Worm (Caenorhabditis elegans) whole organism, L2 larva: ENCODE measurements around the gene T20B12.3.

ENCODE experiments used
- ZK546.5 ChIP-seq: sonication (generic microtip); optimal IDR thresholded peaks from 2 replicates; lab custom pipeline; 2017; ENCODE audit warnings: missing biosample characterization, missing genetic modification characterization
- egl-27 ChIP-seq: sonication (generic microtip); optimal IDR thresholded peaks from 3 replicates; lab custom pipeline; 2017; ENCODE audit warnings: missing biosample characterization, missing genetic modification reagents, missing genetic modification characterization
- elt-1 ChIP-seq: fragments of 150-350 bp; optimal IDR thresholded peaks from 2 replicates; lab custom pipeline; 2014; ENCODE audit warnings: missing biosample characterization, missing genetic modification characterization
- lin-13 ChIP-seq: fragments of 150-350 bp; optimal IDR thresholded peaks from 2 replicates; lab custom pipeline; 2014; ENCODE audit warnings: missing biosample characterization, missing genetic modification reagents, missing genetic modification characterization
- mab-5 ChIP-seq: fragments of 150-350 bp; optimal IDR thresholded peaks from 2 replicates; lab custom pipeline; 2014; ENCODE audit warnings: missing biosample characterization, missing genetic modification characterization
- nhr-237 ChIP-seq: fragments of 150-350 bp; optimal IDR thresholded peaks from 2 replicates; lab custom pipeline; 2014; ENCODE audit warnings: missing biosample characterization, missing genetic modification characterization
- nhr-25 ChIP-seq: fragments of 150-350 bp; sonication (generic microtip); optimal IDR thresholded peaks from 3 replicates; lab custom pipeline; 2014; ENCODE audit warnings: missing biosample characterization, missing genetic modification characterization
- snpc-4 ChIP-seq: fragments of 150-350 bp; optimal IDR thresholded peaks from 2 replicates; lab custom pipeline; 2014; ENCODE audit warnings: missing biosample characterization, missing genetic modification characterization
- unc-39 ChIP-seq: fragments of 150-350 bp; optimal IDR thresholded peaks from 2 replicates; lab custom pipeline; 2014; ENCODE audit warnings: missing biosample characterization, missing genetic modification characterization
- zag-1 ChIP-seq: fragments of 150-350 bp; optimal IDR thresholded peaks from 2 replicates; lab custom pipeline; 2014; ENCODE audit warnings: missing biosample characterization, missing genetic modification characterization
- ztf-11 ChIP-seq: sonication (generic microtip); optimal IDR thresholded peaks from 2 replicates; lab custom pipeline; 2017; ENCODE audit warnings: missing biosample characterization, missing genetic modification characterization

- TF ChIP-seq ztf-11 (tag; lab: Kevin White, UChicago) (no peak), nhr-237 (no peak), lin-13 (GFP tag; lab: Kevin White, UChicago) (no peak), zag-1 (tag; lab: Kevin White, UChicago) (no peak), unc-39 (no peak), mab-5 (tag; lab: Kevin White, UChicago) (no peak), snpc-4 (no peak), nhr-25 (tag; lab: Kevin White, UChicago) (no peak), egl-27 (tag; lab: Kevin White, UChicago) (no peak), elt-1 (no peak), ZK546.5 (tag; lab: Kevin White, UChicago) (no peak)
Measured at ce11 chrIII:7343389-7343788, 38.5 kb upstream of the T20B12.3 start, which contains the start of gene F08F8.6.
